Worm (Caenorhabditis elegans) whole organism, early embryonic: ENCODE data around the gene T26H8.5.

ENCODE experiments used
- B0310.2 ChIP-seq: sonication (generic microtip); optimal IDR thresholded peaks from 2 replicates; lab custom pipeline; 2016; ENCODE audit warnings: mild to moderate bottlenecking, missing genetic modification characterization, missing compliant biosample characterization
- F13C5.2 ChIP-seq: sonication (generic microtip); optimal IDR thresholded peaks from 2 replicates; lab custom pipeline; 2017; ENCODE audit warnings: mild to moderate bottlenecking, missing genetic modification characterization, inconsistent platforms, missing compliant biosample characterization
- ama-1 ChIP-seq: fragments of 150-350 bp; optimal IDR thresholded peaks from 2 replicates; lab custom pipeline; 2014
- ceh-13 ChIP-seq: fragments of 200-800 bp; sonication (Bioruptor generic); optimal IDR thresholded peaks from 2 replicates; lab custom pipeline; 2018; ENCODE audit warnings: mild to moderate bottlenecking, missing genetic modification characterization, missing compliant biosample characterization
- ceh-36 ChIP-seq: sonication (generic microtip); optimal IDR thresholded peaks from 2 replicates; lab custom pipeline; 2016; ENCODE audit warnings: missing genetic modification characterization, inconsistent platforms, missing compliant biosample characterization
- flt-1 ChIP-seq: fragments of 200-800 bp; sonication (Bioruptor generic); IDR thresholded peaks from 2 replicates; pipeline ENCODE4 v1.3.6; 2022; ENCODE audit warnings: missing genetic modification characterization, missing compliant biosample characterization
- hmbx-1 ChIP-seq: sonication (generic microtip); optimal IDR thresholded peaks from 2 replicates; lab custom pipeline; 2016; ENCODE audit warnings: mild to moderate bottlenecking, missing genetic modification characterization, missing compliant biosample characterization
- hmg-4 ChIP-seq: fragments of 200-800 bp; sonication (Bioruptor generic); optimal IDR thresholded peaks from 2 replicates; lab custom pipeline; 2018; ENCODE audit warnings: mild to moderate bottlenecking, missing genetic modification characterization, missing compliant biosample characterization
- hnd-1 ChIP-seq: sonication (generic microtip); optimal IDR thresholded peaks from 2 replicates; lab custom pipeline; 2016; ENCODE audit warnings: missing genetic modification characterization, missing compliant biosample characterization
- scrt-1 ChIP-seq: fragments of 200-800 bp; sonication (Bioruptor generic); IDR thresholded peaks from 2 replicates; pipeline ENCODE4 v1.3.6; 2022; ENCODE audit warnings: missing genetic modification characterization, missing compliant biosample characterization
- sea-1 ChIP-seq: fragments of 200-800 bp; sonication (Bioruptor generic); conservative IDR thresholded peaks from 2 replicates; pipeline ENCODE4 v1.3.6; 2022; ENCODE audit warnings: missing genetic modification characterization, missing compliant biosample characterization
- tra-4 ChIP-seq: sonication (generic microtip); optimal IDR thresholded peaks from 2 replicates; lab custom pipeline; 2017; ENCODE audit warnings: missing genetic modification characterization, missing compliant biosample characterization

DNA sequence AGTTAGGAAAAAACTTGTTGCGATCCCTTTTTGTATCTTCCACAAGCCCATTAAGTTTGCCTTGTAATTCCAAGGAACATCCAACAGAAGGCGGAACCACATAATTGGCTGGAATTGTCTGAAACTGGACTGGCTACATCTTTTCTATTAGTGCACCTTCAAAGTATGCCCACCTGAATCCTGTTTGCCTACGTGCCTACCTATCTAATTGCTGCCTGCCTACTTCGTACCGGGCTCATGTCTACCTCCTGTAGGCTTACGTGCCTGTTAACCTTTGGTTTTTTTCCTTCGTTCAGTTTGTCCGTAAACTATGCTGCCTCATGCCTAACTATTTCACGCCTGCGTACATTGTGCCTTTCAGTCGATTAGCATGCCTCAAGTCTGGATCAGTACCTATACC is 32.0 kb upstream of the T26H8.5 start, which contains the start of gene wrt-7:
- TF ChIP-seq scrt-1 (GFP tag; lab: Robert Waterston, UW) = no peak
- TF ChIP-seq B0310.2 (tag; lab: Kevin White, UChicago) = no peak
- TF ChIP-seq ama-1 = no peak
- TF ChIP-seq flt-1 (GFP tag; lab: Robert Waterston, UW) = no peak
- TF ChIP-seq F13C5.2 (tag; lab: Kevin White, UChicago) = no peak
- no peak for TF ChIP-seq hmg-4 (GFP tag; lab: Kevin White, UChicago)
- no peak for TF ChIP-seq tra-4 (tag; lab: Kevin White, UChicago)
- TF ChIP-seq sea-1 = no peak
- TF ChIP-seq hmbx-1 (tag; lab: Kevin White, UChicago) = no peak
- TF ChIP-seq hnd-1 (tag; lab: Kevin White, UChicago) = no peak
- no peak for TF ChIP-seq ceh-13 (GFP tag; lab: Kevin White, UChicago)
- no peak for TF ChIP-seq ceh-36 (tag; lab: Kevin White, UChicago)
